Fruit fly (Drosophila melanogaster) whole organism, prepupa: ENCODE results near the gene gny.

Source experiments
- CG16779 ChIP-seq: fragments of 200-800 bp; sonication (Bioruptor generic); optimal IDR thresholded peaks from 3 replicates; lab custom pipeline; 2017; ENCODE audit warnings: missing biosample characterization, mild to moderate bottlenecking, missing genetic modification characterization
- CG3919 ChIP-seq: fragments of 200-800 bp; sonication (Bioruptor generic); optimal IDR thresholded peaks from 3 replicates; lab custom pipeline; 2016; ENCODE audit warnings: missing biosample characterization, missing genetic modification characterization
- CG6163 ChIP-seq: fragments of 200-800 bp; sonication (Bioruptor generic); IDR thresholded peaks from 3 replicates; pipeline ENCODE4 v1.3.6; 2022; ENCODE audit warnings: missing biosample characterization, missing genetic modification characterization
- CG6808 ChIP-seq: fragments of 200-800 bp; sonication (Bioruptor generic); optimal IDR thresholded peaks from 3 replicates; lab custom pipeline; 2017; ENCODE audit warnings: missing biosample characterization, missing genetic modification characterization, mild to moderate bottlenecking, moderate library complexity, missing genetic modification reagents
- CG6854 ChIP-seq: fragments of 200-800 bp; sonication (Bioruptor generic); optimal IDR thresholded peaks from 2 replicates; lab custom pipeline; 2017; ENCODE audit warnings: missing biosample characterization, mild to moderate bottlenecking, missing genetic modification characterization
- CG8119 ChIP-seq: fragments of 200-800 bp; sonication (Bioruptor generic); IDR thresholded peaks from 3 replicates; pipeline ENCODE4 v1.3.6; 2022; ENCODE audit warnings: missing biosample characterization, missing genetic modification characterization
- Ets96B ChIP-seq: fragments of 200-800 bp; optimal IDR thresholded peaks from 2 replicates; lab custom pipeline; 2019; ENCODE audit warnings: missing biosample characterization, mild to moderate bottlenecking, missing genetic modification characterization, moderate library complexity
- Hr38 ChIP-seq: sonication (Bioruptor generic); optimal IDR thresholded peaks from 2 replicates; lab custom pipeline; 2016; ENCODE audit warnings: missing biosample characterization, missing genetic modification characterization
- Sox102F ChIP-seq: fragments of 200-800 bp; sonication (Bioruptor generic); optimal IDR thresholded peaks from 2 replicates; lab custom pipeline; 2016; ENCODE audit warnings: missing biosample characterization, mild to moderate bottlenecking, missing genetic modification characterization
- cyc ChIP-seq: fragments of 200-800 bp; sonication (Bioruptor generic); optimal IDR thresholded peaks from 3 replicates; lab custom pipeline; 2016; ENCODE audit warnings: missing biosample characterization, missing genetic modification characterization

DNA sequence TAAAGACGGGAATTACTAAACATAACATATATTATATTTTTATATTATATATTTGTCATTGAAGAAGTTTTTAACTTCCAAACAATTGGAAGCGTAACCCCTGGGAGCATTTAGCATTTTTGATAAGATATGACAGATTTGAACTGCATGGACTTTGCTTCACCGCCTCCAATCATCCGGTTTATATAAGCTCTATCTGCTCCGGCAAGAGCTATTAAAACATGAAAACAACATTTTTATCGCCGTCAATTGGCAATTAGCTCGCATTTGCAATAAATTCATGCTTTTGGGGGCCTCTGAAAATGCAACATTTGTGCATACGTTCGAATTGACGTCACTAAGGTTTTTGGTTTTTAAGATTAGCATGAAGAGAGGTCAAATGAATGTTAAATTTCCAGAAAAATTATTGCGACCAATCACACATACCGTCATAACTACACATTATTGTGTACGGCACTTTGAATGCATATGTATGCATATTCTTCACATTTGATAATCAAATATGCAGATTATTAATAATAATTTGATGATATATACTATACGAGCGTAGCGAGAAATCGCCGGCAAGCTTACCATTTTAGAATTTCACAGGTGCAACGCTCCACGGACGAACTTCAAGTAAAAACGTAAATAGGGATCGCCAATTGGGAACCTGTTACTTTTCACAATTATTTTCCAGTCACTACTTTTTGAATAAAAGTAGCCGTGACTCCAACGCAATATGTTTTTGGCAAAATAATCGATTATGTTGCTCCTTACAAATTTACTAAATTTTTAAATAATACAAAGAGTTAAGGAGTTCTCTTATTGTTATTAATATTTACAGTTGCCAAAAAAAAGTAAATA, 16.0 kb downstream of the gny start, which contains the start of gene Mdh1:
- TF ChIP-seq CG3919 (GFP tag; lab: Kevin White, UChicago) (no peak), cyc (GFP tag; lab: Kevin White, UChicago) (no peak), CG16779 (tag; lab: Kevin White, UChicago) (no peak), CG6163 (GFP tag; lab: Robert Waterston, UW) (no peak), Sox102F (no peak), CG6854 (no peak), Ets96B (tag; lab: Kevin White, UChicago) (no peak), CG8119 (GFP tag; lab: Robert Waterston, UW) (no peak), CG6808 (GFP tag; lab: Kevin White, UChicago) (peak; percentile 4), Hr38 (no peak)
